Fruit fly (Drosophila melanogaster) whole organism, larva: Measurements from ENCODE around the gene Srg1.
A peak's percentile ranks its signal among the peaks of the same experiment; 100 is the strongest.

Source experiments
- noc ChIP-seq: fragments of 200-800 bp; sonication (Bioruptor generic); optimal IDR thresholded peaks from 3 replicates; lab custom pipeline; 2019; ENCODE audit warnings: missing biosample characterization, mild to moderate bottlenecking, missing genetic modification characterization, moderate library complexity

The Srg1 gene

dm6 chr3R:24875939-24876842, 11.7 kb upstream of the Srg1 start, which contains the start of gene CG3744:
Gene CG3744, minus strand, starts transcription at chr3R:24876654.
- peak; percentile 41 for TF ChIP-seq noc (tag; lab: Kevin White, UChicago)

- TF ChIP-seq noc (tag; lab: Kevin White, UChicago), result no peak
Measured at dm6 chr3R:24870389-24871048, 6.0 kb upstream of the Srg1 start, which contains the start of gene CycB3. Gene CycB3, minus strand, starts transcription at chr3R:24870816.

- no peak for TF ChIP-seq noc (tag; lab: Kevin White, UChicago)
Measured at dm6 chr3R:24867956-24868355, 3.4 kb upstream of the Srg1 start.

DNA sequence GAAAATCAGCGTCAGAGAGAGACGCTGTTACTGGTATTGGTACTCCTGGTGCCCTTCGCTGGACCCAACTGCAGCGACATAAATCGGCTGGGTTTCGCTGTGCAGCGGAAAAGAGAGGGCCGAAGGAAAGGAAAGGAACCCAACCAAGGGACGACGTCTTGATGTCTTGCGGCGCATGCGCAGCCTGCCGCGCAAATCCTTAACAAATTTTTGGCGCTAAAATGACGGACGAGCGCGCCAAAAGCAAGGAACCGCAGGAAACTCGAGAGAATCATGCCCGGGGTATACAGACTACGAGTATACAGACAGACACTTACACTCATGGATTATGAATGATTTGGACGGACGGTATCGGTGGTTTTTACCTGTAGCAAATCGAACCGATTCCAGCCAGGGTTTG, 2.4 kb upstream of the Srg1 start:
- TF ChIP-seq noc (tag; lab: Kevin White, UChicago), result no peak

- no peak for TF ChIP-seq noc (tag; lab: Kevin White, UChicago)
Measured at dm6 chr3R:24863894-24864293, 638 bp downstream of the Srg1 start.

dm6 chr3R:24862574-24863089, 1.9 kb downstream of the Srg1 start, which contains the start of gene CG7016:
Gene CG7016, plus strand, starts transcription at chr3R:24862931.
- TF ChIP-seq noc (tag; lab: Kevin White, UChicago), result no peak

- TF ChIP-seq noc (tag; lab: Kevin White, UChicago), result no peak
Measured at dm6 chr3R:24862065-24862464, 2.5 kb downstream of the Srg1 start, which contains the start of gene CG13640. Gene CG13640, minus strand, starts transcription at chr3R:24862165.

dm6 chr3R:24860316-24860826, 4.2 kb downstream of the Srg1 start, which contains the start of gene CG13639:
Gene CG13639, minus strand, starts transcription at chr3R:24860366.
- no peak for TF ChIP-seq noc (tag; lab: Kevin White, UChicago)

dm6 chr3R:24859701-24860100, 4.8 kb downstream of the Srg1 start, which contains the start of gene ppk22:
Gene ppk22, minus strand, starts transcription at chr3R:24859801.
- no peak for TF ChIP-seq noc (tag; lab: Kevin White, UChicago)

DNA sequence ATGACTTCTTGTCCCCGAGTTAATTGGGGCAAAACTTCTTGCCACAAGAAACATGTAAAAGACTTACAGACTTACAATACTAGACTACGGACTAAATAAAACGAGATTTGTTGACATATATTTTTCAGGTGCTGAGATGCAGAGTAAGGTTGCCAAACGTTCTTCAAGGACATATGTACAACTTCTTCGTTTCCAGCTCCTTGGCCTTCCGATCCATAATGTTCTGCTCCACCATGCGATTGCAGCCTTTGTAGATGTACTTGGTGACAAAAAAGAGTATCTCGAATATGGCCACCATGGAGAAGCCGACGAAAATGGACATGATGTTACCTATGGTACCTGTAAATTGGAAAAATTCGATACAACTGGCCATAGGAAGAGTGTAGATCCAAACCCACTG, 7.1 kb downstream of the Srg1 start, which contains the start of gene CAH4:
TSS of gene CAH4 (minus strand) at position 101 of the 400 bp plus-strand sequence.
- no peak for TF ChIP-seq noc (tag; lab: Kevin White, UChicago)

- TF ChIP-seq noc (tag; lab: Kevin White, UChicago), result no peak
Measured at dm6 chr3R:24856143-24856542, 8.4 kb downstream of the Srg1 start, which contains the start of gene HDAC11. Gene HDAC11, minus strand, starts transcription at chr3R:24856243.

- TF ChIP-seq noc (tag; lab: Kevin White, UChicago), result no peak
Measured at dm6 chr3R:24851429-24851828, 13.1 kb downstream of the Srg1 start, which contains the start of gene Nct. Gene Nct, plus strand, starts transcription at chr3R:24851601.

dm6 chr3R:24850420-24850819, 14.1 kb downstream of the Srg1 start, which contains the start of gene CG7006:
Gene CG7006, plus strand, starts transcription at chr3R:24850627.
- TF ChIP-seq noc (tag; lab: Kevin White, UChicago), result no peak

DNA sequence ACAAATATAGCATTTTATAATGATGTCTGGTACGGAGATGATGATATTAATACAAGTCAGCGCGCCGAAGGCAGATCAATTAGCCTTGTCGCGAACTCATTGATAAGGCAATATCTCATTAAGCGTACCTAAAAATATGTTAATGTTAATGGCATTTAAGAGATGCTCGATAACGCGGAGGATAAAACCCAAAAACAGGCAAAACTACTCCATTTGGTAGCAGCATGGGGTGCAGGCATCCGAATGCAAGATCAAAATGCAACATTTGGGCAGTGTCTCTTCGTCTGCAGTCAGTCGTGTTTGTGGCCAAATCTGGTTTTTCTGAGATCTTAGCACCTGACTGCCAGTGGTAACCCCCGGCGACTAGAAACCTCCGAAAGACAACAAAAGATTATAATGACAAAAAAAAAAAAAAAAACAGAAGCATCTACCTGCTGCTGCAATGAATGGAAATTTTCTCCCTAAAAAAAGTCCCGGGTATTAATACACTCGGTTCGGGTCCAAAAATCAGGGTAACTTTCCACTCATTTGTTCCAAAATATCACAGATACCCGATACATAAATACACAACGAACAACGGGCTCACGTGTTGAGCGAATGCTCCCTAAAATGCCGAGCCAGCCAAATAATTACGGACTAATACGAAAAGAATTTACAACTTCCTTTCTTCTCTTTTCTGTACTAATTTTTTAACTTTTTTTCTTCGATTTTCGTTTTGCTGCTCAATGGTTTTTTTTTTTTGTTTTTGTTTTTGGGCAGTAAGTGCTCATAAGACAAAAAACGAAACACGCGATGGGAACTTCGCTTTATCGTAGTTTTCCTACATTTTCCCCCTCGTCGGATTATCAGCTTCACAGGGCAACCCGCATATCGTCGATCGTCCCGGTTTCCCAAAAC, 18.3 kb downstream of the Srg1 start:
- TF ChIP-seq noc (tag; lab: Kevin White, UChicago), result no peak
